Fruit fly (Drosophila melanogaster) whole organism, embryonic: Measurements from ENCODE around the gene Cyp28c1.

ENCODE experiments used
- GATAe ChIP-seq: fragments of 200-800 bp; sonication (Bioruptor generic); conservative IDR thresholded peaks from 2 replicates; pipeline ENCODE4 v1.3.6; 2022; ENCODE audit warnings: missing biosample characterization, missing genetic modification characterization
- Gug ChIP-seq: fragments of 200-800 bp; sonication (Bioruptor generic); IDR thresholded peaks from 4 replicates; pipeline ENCODE4 v1.3.6; 2022; ENCODE audit warnings: missing biosample characterization, missing genetic modification characterization
- Hr78 ChIP-seq, 2 experiments: fragments of 200-800 bp in 1 of 2; fragments of >200 bp in 1 of 2; sonication (Bioruptor generic) in 1 of 2; optimal IDR thresholded peaks; 2 replicates each; lab custom pipeline; 2017 to 2019; ENCODE audit warnings: missing biosample characterization in 2 of 2, missing genetic modification characterization in 2 of 2, mild to moderate bottlenecking in 1 of 2, moderate library complexity in 1 of 2
- MESR4 ChIP-seq: fragments of 200-800 bp; sonication (Bioruptor generic); optimal IDR thresholded peaks from 2 replicates; lab custom pipeline; 2018; ENCODE audit warnings: missing biosample characterization, mild to moderate bottlenecking, missing genetic modification characterization, moderate library complexity
- lola ChIP-seq, 3 experiments: fragments of >200 bp in 2 of 3; fragments of 200-800 bp in 1 of 3; sonication (Bioruptor generic) in 1 of 3; optimal IDR thresholded peaks; 2 replicates each; lab custom pipeline; 2017 to 2019; ENCODE audit warnings: missing biosample characterization in 3 of 3, missing genetic modification characterization in 3 of 3, mild to moderate bottlenecking in 1 of 3, moderate library complexity in 1 of 3
- peb ChIP-seq: fragments of 200-800 bp; sonication (Bioruptor generic); IDR thresholded peaks from 2 replicates; pipeline ENCODE4 v1.3.6; 2022; ENCODE audit warnings: missing biosample characterization, missing genetic modification characterization
- trem ChIP-seq: fragments of 200-800 bp; optimal IDR thresholded peaks from 3 replicates; lab custom pipeline; 2019; ENCODE audit warnings: missing biosample characterization, mild to moderate bottlenecking, missing genetic modification characterization, moderate library complexity

dm6 chrX:11881686-11882085, 42.3 kb downstream of the Cyp28c1 start:
- TF ChIP-seq peb (GFP tag; lab: Robert Waterston, UW) = no peak
- TF ChIP-seq GATAe (GFP tag; lab: Robert Waterston, UW) = no peak
- no peak for TF ChIP-seq lola (GFP tag; optimal IDR thresholded peaks at IDR 0.05; lab: Kevin White, UChicago)
- no peak for TF ChIP-seq trem (tag; lab: Kevin White, UChicago)
- no peak for TF ChIP-seq Hr78 (GFP tag; optimal IDR thresholded peaks at IDR 0.05; lab: Kevin White, UChicago)
- TF ChIP-seq MESR4 (GFP tag; lab: Kevin White, UChicago) = no peak
- no peak for TF ChIP-seq Gug (GFP tag; lab: Robert Waterston, UW)
